Worm (Caenorhabditis elegans) whole organism, L1 larva: Measurements from ENCODE around the gene T09B9.1.
A peak's percentile ranks its signal among the peaks of the same experiment; 100 is the strongest.

Source experiments
- C34B4.2 ChIP-seq: sonication (generic microtip); optimal IDR thresholded peaks from 2 replicates; lab custom pipeline; 2017; ENCODE audit warnings: mild to moderate bottlenecking, missing genetic modification characterization, missing compliant biosample characterization
- F16B12.6 ChIP-seq: fragments of 150-350 bp; optimal IDR thresholded peaks from 2 replicates; lab custom pipeline; 2014; ENCODE audit warnings: missing biosample characterization, missing genetic modification characterization
- Y116A8C.19 ChIP-seq: sonication (generic microtip); optimal IDR thresholded peaks from 2 replicates; lab custom pipeline; 2016; ENCODE audit warnings: missing compliant biosample characterization, missing genetic modification characterization, borderline replicate concordance
- aha-1 ChIP-seq: fragments of 150-350 bp; optimal IDR thresholded peaks from 2 replicates; lab custom pipeline; 2014; ENCODE audit warnings: missing biosample characterization, missing genetic modification characterization
- aly-2 ChIP-seq: fragments of 150-350 bp; optimal IDR thresholded peaks from 2 replicates; lab custom pipeline; 2014; ENCODE audit warnings: missing biosample characterization, missing genetic modification characterization
- blmp-1 ChIP-seq: fragments of 150-350 bp; optimal IDR thresholded peaks from 2 replicates; lab custom pipeline; 2014; ENCODE audit warnings: missing biosample characterization, missing genetic modification characterization
- ceh-8 ChIP-seq: fragments of 200-800 bp; sonication (Bioruptor generic); optimal IDR thresholded peaks from 2 replicates; lab custom pipeline; 2018; ENCODE audit warnings: mild to moderate bottlenecking, missing genetic modification characterization, moderate library complexity, missing compliant biosample characterization
- elt-3 ChIP-seq, 6 experiments: fragments of 150-350 bp in 1 of 6; sonication (generic microtip); optimal IDR thresholded peaks; 2 replicates each; lab custom pipeline; 2017 to 2018; ENCODE audit warnings: missing biosample characterization in 6 of 6, missing genetic modification characterization in 6 of 6, inconsistent platforms in 1 of 6
- fkh-4 ChIP-seq: sonication (generic microtip); optimal IDR thresholded peaks from 2 replicates; lab custom pipeline; 2016; ENCODE audit warnings: missing compliant biosample characterization, missing genetic modification characterization, borderline replicate concordance
- fkh-8 ChIP-seq: sonication (generic microtip); optimal IDR thresholded peaks from 2 replicates; lab custom pipeline; 2016; ENCODE audit warnings: mild to moderate bottlenecking, missing genetic modification characterization, missing compliant biosample characterization
- hlh-17 ChIP-seq: fragments of 200-800 bp; sonication (Bioruptor generic); optimal IDR thresholded peaks from 2 replicates; lab custom pipeline; 2018; ENCODE audit warnings: missing genetic modification characterization, mild to moderate bottlenecking, missing compliant biosample characterization, moderate library complexity, borderline replicate concordance
- hpl-2 ChIP-seq: fragments of 150-350 bp; optimal IDR thresholded peaks from 2 replicates; lab custom pipeline; 2014; ENCODE audit warnings: missing biosample characterization, missing genetic modification reagents, missing genetic modification characterization
- irx-1 ChIP-seq: sonication (generic microtip); optimal IDR thresholded peaks from 2 replicates; lab custom pipeline; 2016; ENCODE audit warnings: missing genetic modification characterization, missing compliant biosample characterization
- isw-1 ChIP-seq: fragments of 200-800 bp; sonication (Bioruptor generic); IDR thresholded peaks from 2 replicates; pipeline ENCODE4 v1.3.6; 2022; ENCODE audit warnings: missing genetic modification characterization, missing compliant biosample characterization
- jun-1 ChIP-seq: fragments of 150-350 bp; optimal IDR thresholded peaks from 2 replicates; lab custom pipeline; 2014; ENCODE audit warnings: missing biosample characterization, missing genetic modification reagents, missing genetic modification characterization
- lin-13 ChIP-seq: fragments of 150-350 bp; optimal IDR thresholded peaks from 2 replicates; lab custom pipeline; 2014; ENCODE audit warnings: missing biosample characterization, missing genetic modification reagents, missing genetic modification characterization
- lin-14 ChIP-seq: fragments of 200-800 bp; sonication (Bioruptor generic); optimal IDR thresholded peaks from 2 replicates; lab custom pipeline; 2018; ENCODE audit warnings: mild to moderate bottlenecking, missing genetic modification characterization, moderate library complexity, missing compliant biosample characterization
- lin-39 ChIP-seq: fragments of 150-350 bp; optimal IDR thresholded peaks from 2 replicates; lab custom pipeline; 2014; ENCODE audit warnings: missing biosample characterization, missing genetic modification reagents, missing genetic modification characterization
- mdl-1 ChIP-seq, 2 experiments: fragments of 150-350 bp; optimal IDR thresholded peaks; 2 replicates each; lab custom pipeline; 2014 to 2017; ENCODE audit warnings: missing biosample characterization in 2 of 2, missing genetic modification characterization in 2 of 2, inconsistent platforms in 1 of 2
- mep-1 ChIP-seq: fragments of 150-350 bp; optimal IDR thresholded peaks from 2 replicates; lab custom pipeline; 2014; ENCODE audit warnings: missing biosample characterization, missing genetic modification characterization
- nhr-20 ChIP-seq: sonication (generic microtip); optimal IDR thresholded peaks from 2 replicates; lab custom pipeline; 2016; ENCODE audit warnings: mild to moderate bottlenecking, missing genetic modification characterization, missing compliant biosample characterization
- nhr-28 ChIP-seq: fragments of 150-350 bp; optimal IDR thresholded peaks from 2 replicates; lab custom pipeline; 2014; ENCODE audit warnings: missing biosample characterization, missing genetic modification characterization
- nhr-47 ChIP-seq: sonication (generic microtip); optimal IDR thresholded peaks from 2 replicates; lab custom pipeline; 2016; ENCODE audit warnings: mild to moderate bottlenecking, missing genetic modification characterization, moderate library complexity, missing compliant biosample characterization
- nhr-71 ChIP-seq: sonication (generic microtip); optimal IDR thresholded peaks from 2 replicates; lab custom pipeline; 2016; ENCODE audit warnings: mild to moderate bottlenecking, missing genetic modification characterization, moderate library complexity, missing compliant biosample characterization
- nhr-76 ChIP-seq: sonication (generic microtip); optimal IDR thresholded peaks from 2 replicates; lab custom pipeline; 2017; ENCODE audit warnings: missing biosample characterization, missing genetic modification characterization
- nhr-85 ChIP-seq: sonication (generic microtip); peaks from one replicate; lab custom pipeline; 2016; ENCODE audit warnings: missing genetic modification characterization, inconsistent platforms, missing compliant biosample characterization
- pag-3 ChIP-seq: sonication (generic microtip); optimal IDR thresholded peaks from 2 replicates; lab custom pipeline; 2017; ENCODE audit warnings: missing genetic modification characterization, mild to moderate bottlenecking, missing compliant biosample characterization, antibody characterized with exemption, borderline replicate concordance; ENCODE audit not compliant: insufficient read depth
- pax-3 ChIP-seq: fragments of 200-800 bp; sonication (Bioruptor generic); optimal IDR thresholded peaks from 2 replicates; lab custom pipeline; 2018; ENCODE audit warnings: mild to moderate bottlenecking, missing genetic modification characterization, moderate library complexity, missing compliant biosample characterization
- snpc-4 ChIP-seq: fragments of 150-350 bp; optimal IDR thresholded peaks from 2 replicates; lab custom pipeline; 2014; ENCODE audit warnings: missing biosample characterization, missing genetic modification characterization
- sox-4 ChIP-seq: sonication (generic microtip); optimal IDR thresholded peaks from 2 replicates; lab custom pipeline; 2016; ENCODE audit warnings: missing genetic modification characterization, missing compliant biosample characterization
- sup-37 ChIP-seq: fragments of 200-800 bp; sonication (Bioruptor generic); optimal IDR thresholded peaks from 2 replicates; lab custom pipeline; 2018; ENCODE audit warnings: mild to moderate bottlenecking, missing genetic modification characterization, missing compliant biosample characterization
- tbx-2 ChIP-seq: sonication (generic microtip); optimal IDR thresholded peaks from 2 replicates; lab custom pipeline; 2016; ENCODE audit warnings: missing genetic modification characterization, missing compliant biosample characterization
- unc-130 ChIP-seq: fragments of 150-350 bp; optimal IDR thresholded peaks from 2 replicates; lab custom pipeline; 2017; ENCODE audit warnings: missing biosample characterization, missing genetic modification characterization, inconsistent platforms
- unc-30 ChIP-seq: sonication (generic microtip); optimal IDR thresholded peaks from 2 replicates; lab custom pipeline; 2017; ENCODE audit warnings: missing biosample characterization, missing genetic modification characterization
- unc-86 ChIP-seq: sonication (generic microtip); optimal IDR thresholded peaks from 2 replicates; lab custom pipeline; 2016; ENCODE audit warnings: missing genetic modification characterization, missing compliant biosample characterization

T09B9.1 gene

DNA sequence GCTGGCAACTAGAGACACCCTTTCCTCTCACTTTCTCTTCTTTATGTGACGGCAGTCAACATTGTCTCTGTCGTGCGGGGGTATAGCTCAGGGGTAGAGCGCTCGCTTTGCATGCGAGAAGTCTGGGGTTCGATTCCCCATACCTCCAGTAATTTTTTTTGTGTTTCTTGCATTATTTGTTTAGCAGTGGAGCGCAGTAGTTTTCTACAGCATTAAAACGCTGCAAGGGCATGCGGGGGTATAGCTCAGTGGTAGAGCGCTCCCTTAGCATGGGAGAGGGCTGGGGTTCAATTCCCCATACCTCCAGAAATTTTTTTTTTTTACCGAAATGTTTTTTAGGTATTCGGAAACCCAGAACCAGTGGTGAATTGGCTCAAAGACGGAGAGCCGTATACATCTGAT is 13.6 kb upstream of the T09B9.1 start (continued):
- TF ChIP-seq pax-3 (tag; lab: Kevin White, UChicago), result peak; percentile 75
- TF ChIP-seq aly-2 (tag; lab: Kevin White, UChicago), result peak; percentile 88
- TF ChIP-seq ceh-8 (GFP tag; lab: Kevin White, UChicago), result peak; percentile 76
- TF ChIP-seq unc-130 (tag; lab: Kevin White, UChicago), result peak; percentile 50
- peak; percentile 91 for TF ChIP-seq nhr-71 (tag; lab: Kevin White, UChicago)

ce11 chrX:9754537-9754936 is 2.5 kb upstream of the T09B9.1 start:
- TF ChIP-seq nhr-76 (tag; lab: Kevin White, UChicago) (no peak), tbx-2 (tag; lab: Kevin White, UChicago) (no peak), aha-1 (tag; lab: Kevin White, UChicago) (no peak), nhr-47 (tag; lab: Kevin White, UChicago) (no peak), nhr-85 (tag; lab: Kevin White, UChicago) (no peak), unc-130 (tag; lab: Kevin White, UChicago) (no peak), sup-37 (GFP tag; lab: Kevin White, UChicago) (no peak), snpc-4 (no peak), fkh-8 (no peak), isw-1 (GFP tag; lab: Robert Waterston, UW) (no peak), Y116A8C.19 (tag; lab: Kevin White, UChicago) (no peak), nhr-20 (tag; lab: Kevin White, UChicago) (no peak)
- TF ChIP-seq, all 84 proteins: peak for 0

DNA sequence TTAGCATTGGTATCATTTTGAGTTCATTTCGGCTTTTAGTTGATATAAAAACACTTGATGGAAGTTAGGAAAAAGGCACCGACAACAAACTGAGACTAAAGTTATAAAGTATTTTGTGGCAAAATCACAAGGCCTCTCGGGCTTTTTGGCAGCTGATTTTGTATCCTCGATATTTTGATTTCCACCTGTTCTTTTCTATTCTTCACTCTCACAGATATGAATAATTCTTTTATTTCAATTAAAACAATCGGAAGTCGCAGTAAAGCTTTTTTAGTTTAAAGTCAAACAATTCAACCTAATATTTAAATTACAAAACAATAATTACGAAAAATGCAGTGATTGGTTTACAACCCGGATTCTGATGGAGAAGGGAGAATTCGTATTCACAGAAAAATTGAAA is 4.2 kb downstream of the T09B9.1 start, which contains the start of gene T09B9.3:
Gene T09B9.3 (minus strand): TSS at position 101 of the 400 bp plus-strand sequence.
- TF ChIP-seq lin-13 (GFP tag; lab: Kevin White, UChicago) (no peak), unc-30 (no peak), mep-1 (tag; lab: Kevin White, UChicago) (no peak), nhr-47 (tag; lab: Kevin White, UChicago) (no peak), pax-3 (tag; lab: Kevin White, UChicago) (no peak), hpl-2 (GFP tag; lab: Kevin White, UChicago) (no peak), mdl-1 (tag; optimal IDR thresholded peaks at IDR 0.05; lab: Kevin White, UChicago) (no peak), pag-3 (tag; lab: Kevin White, UChicago) (no peak), jun-1 (tag; lab: Kevin White, UChicago) (no peak)
- TF ChIP-seq, all 84 proteins: peak for 0

ce11 chrX:9763903-9764302 is 6.8 kb downstream of the T09B9.1 start:
- peak in 1 of 6 experiments; percentile 9 for TF ChIP-seq elt-3 (tag; optimal IDR thresholded peaks at IDR 0.05; lab: Kevin White, UChicago)
- TF ChIP-seq sox-4 (tag; lab: Kevin White, UChicago), result no peak
- TF ChIP-seq blmp-1 (tag; lab: Kevin White, UChicago), result peak; percentile 63

ce11 chrX:9764822-9765221 is 7.8 kb downstream of the T09B9.1 start, which contains the start of gene slc-17.9:
Gene slc-17.9, minus strand, starts transcription at chrX:9764922.
- no peak for TF ChIP-seq unc-86 (tag; lab: Kevin White, UChicago)
- TF ChIP-seq sup-37 (GFP tag; lab: Kevin White, UChicago), result no peak
- TF ChIP-seq lin-14 (GFP tag; lab: Kevin White, UChicago), result no peak
- no peak for TF ChIP-seq irx-1 (tag; lab: Kevin White, UChicago)
- no peak for TF ChIP-seq C34B4.2 (tag; lab: Kevin White, UChicago)
- no peak for TF ChIP-seq fkh-4 (tag; lab: Kevin White, UChicago)
- no peak for TF ChIP-seq F16B12.6 (tag; lab: Kevin White, UChicago)
- TF ChIP-seq jun-1 (tag; lab: Kevin White, UChicago), result no peak
- TF ChIP-seq nhr-47 (tag; lab: Kevin White, UChicago), result no peak
- TF ChIP-seq lin-39 (tag; lab: Kevin White, UChicago), result no peak
- TF ChIP-seq hlh-17 (GFP tag; lab: Kevin White, UChicago), result no peak
- TF ChIP-seq nhr-28, result no peak
